Worm (Caenorhabditis elegans) whole organism, L4 larva: ENCODE data around the gene nhr-16.

Experiments used
- aly-2 ChIP-seq: sonication (generic microtip); optimal IDR thresholded peaks from 2 replicates; lab custom pipeline; 2018; ENCODE audit warnings: missing biosample characterization, missing genetic modification characterization
- lim-7 ChIP-seq: fragments of 200-800 bp; sonication (Bioruptor generic); IDR thresholded peaks from 2 replicates; pipeline ENCODE4 v1.3.6; 2022; ENCODE audit warnings: missing genetic modification characterization, missing compliant biosample characterization
- nhr-11 ChIP-seq: fragments of 150-350 bp; optimal IDR thresholded peaks from 2 replicates; lab custom pipeline; 2014; ENCODE audit warnings: missing biosample characterization, missing genetic modification characterization
- nhr-25 ChIP-seq: sonication (generic microtip); optimal IDR thresholded peaks from 2 replicates; lab custom pipeline; 2017; ENCODE audit warnings: missing genetic modification characterization, mild to moderate bottlenecking, missing compliant biosample characterization, antibody characterized with exemption, moderate library complexity, borderline replicate concordance; ENCODE audit not compliant: insufficient read depth
- nhr-42 ChIP-seq: fragments of 200-800 bp; sonication (Bioruptor generic); IDR thresholded peaks from 2 replicates; pipeline ENCODE4 v1.3.6; 2022; ENCODE audit warnings: missing genetic modification characterization, missing compliant biosample characterization
- unc-39 ChIP-seq: sonication (generic microtip); optimal IDR thresholded peaks from 2 replicates; lab custom pipeline; 2017; ENCODE audit warnings: missing biosample characterization, missing genetic modification characterization
- zip-2 ChIP-seq: fragments of 150-350 bp; optimal IDR thresholded peaks from 2 replicates; lab custom pipeline; 2014; ENCODE audit warnings: missing biosample characterization, missing genetic modification characterization
- ztf-11 ChIP-seq: fragments of 150-350 bp; optimal IDR thresholded peaks from 2 replicates; lab custom pipeline; 2014; ENCODE audit warnings: missing biosample characterization, missing genetic modification characterization

ce11 chrII:4456024-4456423, 17.4 kb downstream of the nhr-16 start:
- TF ChIP-seq unc-39 = no peak
- no peak for TF ChIP-seq ztf-11 (tag; lab: Kevin White, UChicago)
- TF ChIP-seq nhr-42 (GFP tag; lab: Robert Waterston, UW) = no peak
- TF ChIP-seq nhr-25 (tag; lab: Kevin White, UChicago) = no peak
- no peak for TF ChIP-seq nhr-11 (tag; lab: Kevin White, UChicago)
- no peak for TF ChIP-seq aly-2
- TF ChIP-seq lim-7 (GFP tag; lab: Robert Waterston, UW) = no peak
- no peak for TF ChIP-seq zip-2 (tag; lab: Kevin White, UChicago)
